Worm (Caenorhabditis elegans) whole organism, L1 larva: Measurements from ENCODE around the gene T03F6.3.

Source experiments
- C04F5.9 ChIP-seq: sonication (generic microtip); optimal IDR thresholded peaks from 2 replicates; lab custom pipeline; 2016; ENCODE audit warnings: missing genetic modification characterization, missing compliant biosample characterization
- alr-1 ChIP-seq: fragments of 200-800 bp; sonication (Bioruptor generic); optimal IDR thresholded peaks from 2 replicates; lab custom pipeline; 2018; ENCODE audit warnings: borderline replicate concordance, mild to moderate bottlenecking, missing genetic modification characterization, missing compliant biosample characterization
- ceh-63 ChIP-seq: fragments of 200-800 bp; sonication (Bioruptor generic); optimal IDR thresholded peaks from 2 replicates; lab custom pipeline; 2018; ENCODE audit warnings: mild to moderate bottlenecking, missing genetic modification characterization, missing compliant biosample characterization
- dpl-1 ChIP-seq, 3 experiments: fragments of 150-350 bp in 2 of 3; sonication (generic microtip) in 1 of 3; optimal IDR thresholded peaks; 2 replicates each; lab custom pipeline; 2014 to 2017; ENCODE audit warnings: missing biosample characterization in 3 of 3, missing genetic modification characterization in 3 of 3, missing genetic modification reagents in 3 of 3
- egl-27 ChIP-seq, 2 experiments: fragments of 150-350 bp in 1 of 2; sonication (generic microtip); optimal IDR thresholded peaks; 3 replicates each; lab custom pipeline; 2017 to 2018; ENCODE audit warnings: missing biosample characterization in 2 of 2, missing genetic modification characterization in 2 of 2, missing genetic modification reagents in 2 of 2
- hpl-2 ChIP-seq: fragments of 150-350 bp; optimal IDR thresholded peaks from 2 replicates; lab custom pipeline; 2014; ENCODE audit warnings: missing biosample characterization, missing genetic modification reagents, missing genetic modification characterization
- lin-39 ChIP-seq: fragments of 150-350 bp; optimal IDR thresholded peaks from 2 replicates; lab custom pipeline; 2014; ENCODE audit warnings: missing biosample characterization, missing genetic modification reagents, missing genetic modification characterization
- nhr-12 ChIP-seq: sonication (generic microtip); optimal IDR thresholded peaks from 2 replicates; lab custom pipeline; 2017; ENCODE audit warnings: missing biosample characterization, missing genetic modification characterization
- nhr-28 ChIP-seq: fragments of 150-350 bp; optimal IDR thresholded peaks from 2 replicates; lab custom pipeline; 2014; ENCODE audit warnings: missing biosample characterization, missing genetic modification characterization
- sox-4 ChIP-seq: sonication (generic microtip); optimal IDR thresholded peaks from 2 replicates; lab custom pipeline; 2016; ENCODE audit warnings: missing genetic modification characterization, missing compliant biosample characterization
- unc-62 ChIP-seq: fragments of 150-350 bp; optimal IDR thresholded peaks from 2 replicates; lab custom pipeline; 2014; ENCODE audit warnings: missing biosample characterization, missing genetic modification reagents, missing genetic modification characterization
- unc-98 ChIP-seq: fragments of 200-800 bp; sonication (Bioruptor generic); IDR thresholded peaks from 2 replicates; pipeline ENCODE4 v1.3.6; 2022; ENCODE audit warnings: missing genetic modification characterization, missing compliant biosample characterization
- ztf-11 ChIP-seq, 2 experiments: sonication (generic microtip); optimal IDR thresholded peaks; 2 replicates each; lab custom pipeline; 2016 to 2017; ENCODE audit warnings: missing genetic modification characterization in 2 of 2, missing biosample characterization in 1 of 2, missing compliant biosample characterization in 1 of 2
- ztf-4 ChIP-seq: fragments of 150-350 bp; optimal IDR thresholded peaks from 2 replicates; lab custom pipeline; 2014; ENCODE audit warnings: missing biosample characterization, missing genetic modification characterization

ce11 chrIII:13404418-13404817 lies 15.2 kb downstream of the T03F6.3 start, which contains the start of gene ttr-52:
- no peak for TF ChIP-seq nhr-12 (tag; lab: Kevin White, UChicago)
- TF ChIP-seq nhr-28 = no peak
- TF ChIP-seq dpl-1 (GFP tag; optimal IDR thresholded peaks at IDR 0.05; lab: Kevin White, UChicago) = no peak
- no peak for TF ChIP-seq lin-39
- TF ChIP-seq egl-27 (tag; optimal IDR thresholded peaks at IDR 0.05; lab: Kevin White, UChicago) = no peak
- TF ChIP-seq unc-98 (GFP tag; lab: Robert Waterston, UW) = no peak
- TF ChIP-seq hpl-2 (GFP tag; lab: Kevin White, UChicago) = no peak
- no peak for TF ChIP-seq sox-4 (tag; lab: Kevin White, UChicago)
- no peak for TF ChIP-seq ztf-11 (tag; optimal IDR thresholded peaks at IDR 0.05; lab: Kevin White, UChicago)
- TF ChIP-seq ztf-4 (tag; lab: Kevin White, UChicago) = no peak
- no peak for TF ChIP-seq alr-1 (tag; lab: Kevin White, UChicago)
- no peak for TF ChIP-seq unc-62 (GFP tag; lab: Kevin White, UChicago)
- TF ChIP-seq C04F5.9 (tag; lab: Kevin White, UChicago) = no peak
- no peak for TF ChIP-seq ceh-63 (GFP tag; lab: Kevin White, UChicago)
